Fruit fly (Drosophila melanogaster) whole organism, embryonic: Measurements from ENCODE around the gene CG15196.
A peak's percentile ranks its signal among the peaks of the same experiment; 100 is the strongest.

Source experiments
- Ada2b ChIP-seq: fragments of 200-800 bp; sonication (Bioruptor generic); IDR thresholded peaks from 2 replicates; pipeline ENCODE4 v1.3.6; 2022; ENCODE audit warnings: missing biosample characterization, missing genetic modification characterization
- CG10543 ChIP-seq: fragments of 200-800 bp; sonication (Bioruptor generic); optimal IDR thresholded peaks from 3 replicates; lab custom pipeline; 2017; ENCODE audit warnings: missing biosample characterization, mild to moderate bottlenecking, missing genetic modification characterization, moderate library complexity
- CG14667 ChIP-seq: fragments of 200-800 bp; sonication (Bioruptor generic); IDR thresholded peaks from 2 replicates; pipeline ENCODE4 v1.3.6; 2022; ENCODE audit warnings: missing biosample characterization, missing genetic modification characterization
- CG15479 ChIP-seq: fragments of 200-800 bp; sonication (Bioruptor generic); optimal IDR thresholded peaks from 3 replicates; lab custom pipeline; 2019; ENCODE audit warnings: missing biosample characterization, mild to moderate bottlenecking, missing genetic modification characterization, moderate library complexity
- CG15696 ChIP-seq: fragments of 200-800 bp; sonication (Bioruptor generic); optimal IDR thresholded peaks from 2 replicates; lab custom pipeline; 2019; ENCODE audit warnings: missing biosample characterization, mild to moderate bottlenecking, missing genetic modification characterization, moderate library complexity
- CG17359 ChIP-seq: fragments of 200-800 bp; sonication (Bioruptor generic); optimal IDR thresholded peaks from 3 replicates; lab custom pipeline; 2018; ENCODE audit warnings: missing biosample characterization, mild to moderate bottlenecking, missing genetic modification characterization, moderate library complexity
- CG17385 ChIP-seq: fragments of 200-800 bp; sonication (Bioruptor generic); optimal IDR thresholded peaks from 3 replicates; lab custom pipeline; 2018; ENCODE audit warnings: missing biosample characterization, mild to moderate bottlenecking, missing genetic modification characterization
- CG1832 ChIP-seq: fragments of 200-800 bp; sonication (Bioruptor generic); optimal IDR thresholded peaks from 2 replicates; lab custom pipeline; 2017; ENCODE audit warnings: missing biosample characterization, mild to moderate bottlenecking, missing genetic modification characterization, inconsistent platforms
- CG2129 ChIP-seq: fragments of 200-800 bp; sonication (Bioruptor generic); IDR thresholded peaks from 2 replicates; pipeline ENCODE4 v1.3.6; 2022; ENCODE audit warnings: missing biosample characterization, missing genetic modification characterization; ENCODE audit not compliant: partially characterized antibody
- CG30020 ChIP-seq: fragments of 200-800 bp; optimal IDR thresholded peaks from 2 replicates; lab custom pipeline; 2019; ENCODE audit warnings: missing biosample characterization, mild to moderate bottlenecking, missing genetic modification characterization, moderate library complexity
- CG3163 ChIP-seq: fragments of 200-800 bp; sonication (Bioruptor generic); optimal IDR thresholded peaks from 3 replicates; lab custom pipeline; 2016; ENCODE audit warnings: missing biosample characterization, missing genetic modification characterization
- CG34376 ChIP-seq: fragments of 200-800 bp; sonication (Bioruptor generic); optimal IDR thresholded peaks from 2 replicates; lab custom pipeline; 2018; ENCODE audit warnings: missing biosample characterization, mild to moderate bottlenecking, missing genetic modification characterization
- CG34422 ChIP-seq: fragments of 200-800 bp; sonication (Bioruptor generic); IDR thresholded peaks from 3 replicates; pipeline ENCODE4 v1.3.6; 2022; ENCODE audit warnings: missing biosample characterization, missing genetic modification characterization
- CG4404 ChIP-seq: fragments of 200-800 bp; sonication (Bioruptor generic); IDR thresholded peaks from 2 replicates; pipeline ENCODE4 v1.3.6; 2022; ENCODE audit warnings: missing biosample characterization, missing genetic modification characterization
- CG7357 ChIP-seq: fragments of 200-800 bp; sonication (Bioruptor generic); IDR thresholded peaks from 3 replicates; pipeline ENCODE4 v1.3.6; 2022; ENCODE audit warnings: missing biosample characterization, missing genetic modification characterization
- CG7372 ChIP-seq: fragments of 200-800 bp; sonication (Bioruptor generic); IDR thresholded peaks from 2 replicates; pipeline ENCODE4 v1.3.6; 2022; ENCODE audit warnings: missing biosample characterization, missing genetic modification characterization
- CG7745 ChIP-seq: fragments of 200-800 bp; sonication (Bioruptor generic); optimal IDR thresholded peaks from 2 replicates; lab custom pipeline; 2018; ENCODE audit warnings: missing biosample characterization, mild to moderate bottlenecking, missing genetic modification characterization, moderate library complexity
- CG7987 ChIP-seq: fragments of 200-800 bp; sonication (Bioruptor generic); optimal IDR thresholded peaks from 2 replicates; lab custom pipeline; 2018; ENCODE audit warnings: missing biosample characterization, mild to moderate bottlenecking, missing genetic modification characterization, moderate library complexity
- CG8281 ChIP-seq: fragments of 200-800 bp; sonication (Bioruptor generic); optimal IDR thresholded peaks from 2 replicates; lab custom pipeline; 2018; ENCODE audit warnings: missing biosample characterization, mild to moderate bottlenecking, missing genetic modification characterization, moderate library complexity
- CG9876 ChIP-seq: fragments of 200-800 bp; sonication (Bioruptor generic); optimal IDR thresholded peaks from 2 replicates; lab custom pipeline; 2016; ENCODE audit warnings: missing biosample characterization, missing genetic modification characterization
- Fer1 ChIP-seq: fragments of 200-800 bp; sonication (Bioruptor generic); optimal IDR thresholded peaks from 2 replicates; lab custom pipeline; 2017; ENCODE audit warnings: missing biosample characterization, mild to moderate bottlenecking, missing genetic modification characterization
- Gsc ChIP-seq: fragments of 200-800 bp; sonication (Bioruptor generic); IDR thresholded peaks from 2 replicates; pipeline ENCODE4 v1.3.6; 2022; ENCODE audit warnings: missing biosample characterization, missing genetic modification characterization
- HLH4C ChIP-seq: fragments of 200-800 bp; sonication (Bioruptor generic); IDR thresholded peaks from 3 replicates; pipeline ENCODE4 v1.3.6; 2022; ENCODE audit warnings: missing biosample characterization, missing genetic modification characterization; ENCODE audit not compliant: partially characterized antibody
- HmgD ChIP-seq: fragments of 200-800 bp; sonication (Bioruptor generic); optimal IDR thresholded peaks from 3 replicates; lab custom pipeline; 2016; ENCODE audit warnings: missing biosample characterization, missing genetic modification characterization
- Max ChIP-seq: fragments of 200-800 bp; sonication (Bioruptor generic); optimal IDR thresholded peaks from 2 replicates; lab custom pipeline; 2016; ENCODE audit warnings: missing biosample characterization, mild to moderate bottlenecking, missing genetic modification characterization
- Mrtf ChIP-seq: fragments of 200-800 bp; sonication (Bioruptor generic); IDR thresholded peaks from 3 replicates; pipeline ENCODE4 v1.3.6; 2022; ENCODE audit warnings: missing biosample characterization, missing genetic modification characterization
- NFAT ChIP-seq: fragments of 200-800 bp; sonication (Bioruptor generic); IDR thresholded peaks from 2 replicates; pipeline ENCODE4 v1.3.6; 2022; ENCODE audit warnings: missing biosample characterization, missing genetic modification characterization
- NK7.1 ChIP-seq: fragments of 200-800 bp; sonication (Bioruptor generic); optimal IDR thresholded peaks from 3 replicates; lab custom pipeline; 2016; ENCODE audit warnings: missing biosample characterization, missing genetic modification characterization
- PHDP ChIP-seq: fragments of 200-800 bp; sonication (Bioruptor generic); optimal IDR thresholded peaks from 3 replicates; lab custom pipeline; 2018; ENCODE audit warnings: missing biosample characterization, mild to moderate bottlenecking, missing genetic modification characterization, moderate library complexity
- Poxn ChIP-seq: fragments of 200-800 bp; sonication (Bioruptor generic); IDR thresholded peaks from 2 replicates; pipeline ENCODE4 v1.3.6; 2022; ENCODE audit warnings: missing biosample characterization, missing genetic modification characterization
- Stat92E ChIP-seq, 3 experiments: fragments of >200 bp in 2 of 3; fragments of 200-800 bp in 1 of 3; sonication (Bioruptor generic) in 1 of 3; optimal IDR thresholded peaks; 2 replicates each; lab custom pipeline; 2017 to 2019; ENCODE audit warnings: missing biosample characterization in 3 of 3, missing genetic modification characterization in 3 of 3, mild to moderate bottlenecking in 1 of 3, moderate library complexity in 1 of 3
- TFAM ChIP-seq: fragments of 200-800 bp; sonication (Bioruptor generic); optimal IDR thresholded peaks from 2 replicates; lab custom pipeline; 2017; ENCODE audit warnings: missing biosample characterization, missing genetic modification characterization, inconsistent platforms
- Tbp ChIP-seq: fragments of >200 bp; optimal IDR thresholded peaks from 2 replicates; lab custom pipeline; 2018; ENCODE audit warnings: missing biosample characterization, missing genetic modification characterization
- dan ChIP-seq: fragments of 200-800 bp; sonication (Bioruptor generic); IDR thresholded peaks from 2 replicates; pipeline ENCODE4 v1.3.6; 2022; ENCODE audit warnings: missing biosample characterization, missing genetic modification characterization
- dmrt11E ChIP-seq: fragments of 200-800 bp; sonication (Bioruptor generic); optimal IDR thresholded peaks from 3 replicates; lab custom pipeline; 2018; ENCODE audit warnings: missing biosample characterization, mild to moderate bottlenecking, missing genetic modification characterization, moderate library complexity
- esg ChIP-seq: fragments of 200-800 bp; sonication (Bioruptor generic); conservative IDR thresholded peaks from 2 replicates; pipeline ENCODE4 v1.3.6; 2022; ENCODE audit warnings: missing biosample characterization, missing genetic modification characterization
- fd3F ChIP-seq: fragments of 200-800 bp; sonication (Bioruptor generic); optimal IDR thresholded peaks from 2 replicates; lab custom pipeline; 2018; ENCODE audit warnings: missing biosample characterization, mild to moderate bottlenecking, missing genetic modification characterization, moderate library complexity
- insv ChIP-seq, 2 experiments: fragments of 200-800 bp; sonication (Bioruptor generic); optimal IDR thresholded peaks; 3 replicates each; lab custom pipeline; 2016 to 2018; ENCODE audit warnings: missing biosample characterization in 2 of 2, missing genetic modification characterization in 2 of 2
- pan ChIP-seq, 4 experiments: fragments of >200 bp in 3 of 4; fragments of 200-800 bp in 1 of 4; sonication (Bioruptor generic) in 1 of 4; optimal IDR thresholded peaks in 3 of 4; IDR thresholded peaks in 1 of 4; 2 replicates each; pipeline versions ENCODE4 v1.3.6 to Lab custom; 2017 to 2022; ENCODE audit warnings: missing biosample characterization in 2 of 4, missing genetic modification characterization in 2 of 4, mixed read lengths in 1 of 4
- sc ChIP-seq, 3 experiments: fragments of >200 bp in 2 of 3; fragments of 200-800 bp in 1 of 3; sonication (Bioruptor generic) in 1 of 3; optimal IDR thresholded peaks; 2 replicates in 2 of 3; 3 replicates in 1 of 3; lab custom pipeline; 2017; ENCODE audit warnings: mild to moderate bottlenecking in 1 of 3, missing biosample characterization in 1 of 3, missing genetic modification characterization in 1 of 3, missing genetic modification reagents in 1 of 3
- schlank ChIP-seq: fragments of 200-800 bp; sonication (Bioruptor generic); optimal IDR thresholded peaks from 2 replicates; lab custom pipeline; 2018; ENCODE audit warnings: missing biosample characterization, mild to moderate bottlenecking, missing genetic modification characterization
- tup ChIP-seq: fragments of 200-800 bp; sonication (Bioruptor generic); optimal IDR thresholded peaks from 2 replicates; lab custom pipeline; 2016; ENCODE audit warnings: missing biosample characterization, mild to moderate bottlenecking, missing genetic modification characterization, moderate library complexity
- twi ChIP-seq: fragments of 200-800 bp; optimal IDR thresholded peaks from 2 replicates; lab custom pipeline; 2019; ENCODE audit warnings: missing biosample characterization, mild to moderate bottlenecking, missing genetic modification characterization, moderate library complexity
- vvl ChIP-seq: fragments of 200-800 bp; sonication (Bioruptor generic); IDR thresholded peaks from 2 replicates; pipeline ENCODE4 v1.3.6; 2022; ENCODE audit warnings: missing biosample characterization, missing genetic modification characterization
- wdn ChIP-seq: fragments of 200-800 bp; sonication (Bioruptor generic); IDR thresholded peaks from 2 replicates; pipeline ENCODE4 v1.3.6; 2022; ENCODE audit warnings: missing biosample characterization, missing genetic modification characterization
- wor ChIP-seq: fragments of 200-800 bp; sonication (Bioruptor generic); IDR thresholded peaks from 2 replicates; pipeline ENCODE4 v1.3.6; 2022; ENCODE audit warnings: missing biosample characterization, missing genetic modification characterization
- yki ChIP-seq: fragments of >200 bp; optimal IDR thresholded peaks from 3 replicates; lab custom pipeline; 2018
- zfh1 ChIP-seq: fragments of 200-800 bp; sonication (Bioruptor generic); IDR thresholded peaks from 3 replicates; pipeline ENCODE4 v1.3.6; 2022; ENCODE audit warnings: missing biosample characterization, missing genetic modification characterization

CG15196 gene

dm6 chrX:11454189-11454882 is 44.6 kb downstream of the CG15196 start, which contains the start of the genes Evi5 and HP5 (continued):
- TF ChIP-seq wdn (GFP tag; lab: Robert Waterston, UW) (peak; percentile 27; the same call in 1 of the 2 replicates), CG9876 (GFP tag; lab: Kevin White, UChicago) (no peak), NK7.1 (peak; percentile 1), CG14667 (GFP tag; lab: Robert Waterston, UW) (0 out of 2 replicates have a peak, but pooled peaks have one; percentile 25), TFAM (GFP tag; lab: Kevin White, UChicago) (no peak), PHDP (tag; lab: Kevin White, UChicago) (no peak), CG34376 (GFP tag; lab: Kevin White, UChicago) (no peak), insv (GFP tag; optimal IDR thresholded peaks at IDR 0.05; lab: Kevin White, UChicago) (no peak), schlank (tag; lab: Kevin White, UChicago) (no peak), dmrt11E (no peak), CG34422 (GFP tag; lab: Robert Waterston, UW) (peak; percentile 43; the same call in 2 of the 3 replicates), wor (GFP tag; lab: Robert Waterston, UW) (no peak; the same call in 1 of the 2 replicates), CG8281 (peak; percentile 9), CG7372 (GFP tag; lab: Robert Waterston, UW) (peak; percentile 43; the same call in 1 of the 2 replicates), Poxn (GFP tag; lab: Robert Waterston, UW) (no peak), zfh1 (GFP tag; lab: Robert Waterston, UW) (peak; percentile 61; the same call in 1 of the 3 replicates), CG4404 (GFP tag; lab: Robert Waterston, UW) (peak; percentile 64), CG17385 (GFP tag; lab: Kevin White, UChicago) (no peak), Ada2b (GFP tag; lab: Robert Waterston, UW) (peak; percentile 38; the same call in 1 of the 2 replicates), CG10543 (GFP tag; lab: Kevin White, UChicago) (peak; percentile 29), CG1832 (GFP tag; lab: Kevin White, UChicago) (no peak), CG30020 (tag; lab: Kevin White, UChicago) (peak; percentile 60), Stat92E (GFP tag; optimal IDR thresholded peaks at IDR 0.05; lab: Kevin White, UChicago) (no peak), NFAT (peak; percentile 37; the same call in 1 of the 2 replicates), pan (optimal IDR thresholded peaks at IDR 0.05; lab: Kevin White, UChicago) (no peak), pan (GFP tag; optimal IDR thresholded peaks at IDR 0.05 in 1 of 2, IDR thresholded peaks at IDR 0.05 in 1 of 2) (peak in 1 of 2 experiments; percentile 16), twi (no peak), CG17359 (no peak), CG15696 (tag; lab: Kevin White, UChicago) (peak; percentile 42), CG7357 (peak; percentile 26; the same call in 1 of the 3 replicates), HmgD (GFP tag; lab: Kevin White, UChicago) (peak; percentile 34), CG3163 (no peak), Mrtf (GFP tag; lab: Robert Waterston, UW) (peak; percentile 65; the same call in 1 of the 3 replicates), yki (lab: Kevin White, UChicago) (no peak), esg (GFP tag; lab: Robert Waterston, UW) (peak; percentile 63), CG2129 (GFP tag; lab: Robert Waterston, UW) (no peak), Max (GFP tag; lab: Kevin White, UChicago) (peak; percentile 2), tup (GFP tag; lab: Kevin White, UChicago) (no peak), fd3F (GFP tag; lab: Kevin White, UChicago) (no peak), HLH4C (GFP tag; lab: Robert Waterston, UW) (0 out of 3 replicates have a peak, but pooled peaks have one; percentile 22), CG7745 (tag; lab: Kevin White, UChicago) (no peak), CG7987 (GFP tag; lab: Kevin White, UChicago) (no peak), Gsc (GFP tag; lab: Robert Waterston, UW) (peak; percentile 24; the same call in 1 of the 2 replicates), dan (no peak), CG15479 (no peak), vvl (GFP tag; lab: Robert Waterston, UW) (peak; percentile 29; the same call in 1 of the 2 replicates), Fer1 (GFP tag; lab: Kevin White, UChicago) (peak; percentile 15), sc (optimal IDR thresholded peaks at IDR 0.05; lab: Kevin White, UChicago) (no peak), sc (GFP tag; optimal IDR thresholded peaks at IDR 0.05; lab: Kevin White, UChicago) (no peak), Tbp (no peak)
